Worm (Caenorhabditis elegans) whole organism, dauer: Measurements from ENCODE around the gene fipr-15.

Experiments
- unc-62 ChIP-seq: sonication (generic microtip); optimal IDR thresholded peaks from 2 replicates; lab custom pipeline; 2017; ENCODE audit warnings: missing biosample characterization, missing genetic modification reagents, missing genetic modification characterization

Gene fipr-15

ce11 chrIV:10880264-10880663, at the start of gene fipr-15:
TSS of gene fipr-15 (plus strand) at chrIV:10880564.
- no peak for TF ChIP-seq unc-62 (GFP tag; lab: Kevin White, UChicago)

ce11 chrIV:10832148-10832547, 48.2 kb upstream of the fipr-15 start, which contains the start of gene best-15:
TSS of gene best-15 (minus strand) at chrIV:10832248.
- TF ChIP-seq unc-62 (GFP tag; lab: Kevin White, UChicago) = no peak

- no peak for TF ChIP-seq unc-62 (GFP tag; lab: Kevin White, UChicago)
Observed at ce11 chrIV:10842232-10842631, 38.1 kb upstream of the fipr-15 start.

DNA sequence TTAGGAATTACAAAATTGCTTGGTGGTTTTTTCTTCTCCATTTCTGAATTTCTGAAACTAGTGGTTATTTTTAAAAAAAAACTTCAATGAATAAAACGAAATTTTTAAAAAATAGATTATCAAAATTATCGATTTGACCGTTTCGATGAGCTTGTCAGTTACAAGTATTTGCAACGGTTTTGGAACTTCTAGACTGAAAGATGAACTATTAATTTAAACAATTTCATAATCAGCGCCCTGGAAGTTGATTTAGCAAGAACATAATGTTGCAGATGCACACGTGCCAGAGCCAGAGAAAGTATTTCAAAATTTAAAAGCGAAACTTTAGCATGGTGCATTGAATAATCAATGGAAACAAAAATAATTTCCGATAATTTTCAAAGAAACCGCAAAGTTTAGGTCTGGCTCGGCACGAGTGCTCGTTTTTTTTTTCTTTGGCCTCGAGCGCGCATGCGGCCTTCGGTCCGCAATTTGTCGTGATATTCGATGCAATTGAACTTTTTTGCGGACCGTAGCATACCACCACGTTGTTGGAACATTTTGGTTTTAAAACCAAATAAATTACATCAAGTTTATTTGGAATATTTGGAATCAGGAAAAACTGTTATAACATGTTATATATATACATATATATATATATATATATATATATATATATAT, 37.5 kb upstream of the fipr-15 start, which contains the start of gene T11G6.5:
TSS of gene T11G6.5 (minus strand) at position 51 of the 660 bp plus-strand sequence.
- no peak for TF ChIP-seq unc-62 (GFP tag; lab: Kevin White, UChicago)

DNA sequence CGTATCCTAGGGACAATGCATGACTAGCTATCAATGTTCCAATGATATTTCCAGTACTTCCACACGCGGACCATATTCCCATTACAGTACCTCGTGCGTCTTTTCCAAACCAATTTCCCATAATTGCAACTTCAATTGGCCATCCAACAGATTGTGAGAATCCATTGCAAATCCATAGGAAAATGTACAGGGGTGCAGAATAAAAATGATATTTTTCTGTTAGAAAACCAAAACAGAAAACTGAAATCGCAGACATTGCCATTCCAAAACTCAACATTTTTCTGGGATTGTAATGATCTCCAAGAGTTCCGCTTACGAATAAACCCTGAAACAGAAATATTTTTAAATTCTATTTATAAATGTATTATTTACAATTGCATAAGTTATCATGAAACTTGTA, 29.2 kb upstream of the fipr-15 start:
- no peak for TF ChIP-seq unc-62 (GFP tag; lab: Kevin White, UChicago)

DNA sequence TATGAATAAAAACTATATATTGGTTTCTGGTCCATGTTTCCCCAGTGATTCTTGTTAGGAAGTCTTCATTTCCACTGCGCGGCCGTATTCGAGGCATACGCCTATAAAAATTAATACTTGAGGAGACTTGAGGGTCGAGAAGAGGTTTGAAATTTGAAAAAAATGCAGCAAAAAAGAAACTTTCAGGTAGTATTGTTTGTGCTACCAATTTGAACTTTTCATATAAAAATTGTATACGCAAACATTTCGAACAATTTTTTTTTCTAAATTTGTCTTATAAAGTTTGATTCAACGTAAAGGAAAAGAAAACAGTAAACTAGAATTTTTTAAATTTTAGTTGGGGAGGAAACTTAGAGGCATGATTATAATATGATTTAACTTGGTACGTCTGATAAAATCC, 28.5 kb upstream of the fipr-15 start, which contains the start of gene T11G6.4:
TSS of gene T11G6.4 (minus strand) at position 101 of the 400 bp plus-strand sequence.
- TF ChIP-seq unc-62 (GFP tag; lab: Kevin White, UChicago) = no peak

- TF ChIP-seq unc-62 (GFP tag; lab: Kevin White, UChicago) = no peak
Observed at ce11 chrIV:10852403-10852802, 28.0 kb upstream of the fipr-15 start.

DNA sequence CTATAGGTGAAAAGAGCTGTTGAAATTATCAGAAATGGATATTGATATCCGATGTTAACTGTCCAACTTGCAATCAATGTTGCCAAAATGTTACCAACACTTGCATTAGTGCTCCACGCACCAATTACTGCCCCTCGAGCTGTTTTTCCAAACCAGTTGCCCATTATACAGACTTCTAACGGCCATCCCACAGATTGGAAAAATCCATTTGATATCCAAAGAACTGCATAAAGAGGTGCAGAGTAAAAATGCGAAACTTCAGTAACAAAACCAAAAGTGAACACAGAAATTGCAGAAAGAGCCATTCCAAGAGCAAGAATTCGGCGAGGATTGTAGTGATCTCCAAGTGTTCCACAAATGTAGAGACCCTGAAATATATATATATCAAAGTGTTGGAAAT, 26.3 kb upstream of the fipr-15 start:
- no peak for TF ChIP-seq unc-62 (GFP tag; lab: Kevin White, UChicago)

DNA sequence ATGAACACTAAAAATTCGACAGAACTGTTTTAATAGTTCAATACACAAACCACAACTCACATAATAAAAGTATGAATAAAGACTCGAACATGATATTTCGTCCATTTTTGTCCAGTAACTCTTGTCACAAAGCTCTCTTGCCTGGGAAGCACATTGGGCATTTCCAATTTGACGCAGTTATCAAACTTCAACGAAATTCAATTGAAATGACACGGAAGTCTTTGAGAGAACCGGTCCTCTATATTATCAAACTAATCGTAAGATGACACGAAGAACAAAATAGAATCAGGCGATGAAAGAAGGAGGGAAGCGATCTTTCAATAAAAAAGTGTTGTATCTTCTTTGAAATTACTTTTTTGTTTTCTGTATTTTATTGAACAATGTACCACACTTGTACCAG, 25.3 kb upstream of the fipr-15 start, which contains the start of gene T11G6.3:
TSS of gene T11G6.3 (minus strand) at position 189 of the 400 bp plus-strand sequence.
- no peak for TF ChIP-seq unc-62 (GFP tag; lab: Kevin White, UChicago)

ce11 chrIV:10855946-10856345, 24.4 kb upstream of the fipr-15 start:
- TF ChIP-seq unc-62 (GFP tag; lab: Kevin White, UChicago) = no peak

DNA sequence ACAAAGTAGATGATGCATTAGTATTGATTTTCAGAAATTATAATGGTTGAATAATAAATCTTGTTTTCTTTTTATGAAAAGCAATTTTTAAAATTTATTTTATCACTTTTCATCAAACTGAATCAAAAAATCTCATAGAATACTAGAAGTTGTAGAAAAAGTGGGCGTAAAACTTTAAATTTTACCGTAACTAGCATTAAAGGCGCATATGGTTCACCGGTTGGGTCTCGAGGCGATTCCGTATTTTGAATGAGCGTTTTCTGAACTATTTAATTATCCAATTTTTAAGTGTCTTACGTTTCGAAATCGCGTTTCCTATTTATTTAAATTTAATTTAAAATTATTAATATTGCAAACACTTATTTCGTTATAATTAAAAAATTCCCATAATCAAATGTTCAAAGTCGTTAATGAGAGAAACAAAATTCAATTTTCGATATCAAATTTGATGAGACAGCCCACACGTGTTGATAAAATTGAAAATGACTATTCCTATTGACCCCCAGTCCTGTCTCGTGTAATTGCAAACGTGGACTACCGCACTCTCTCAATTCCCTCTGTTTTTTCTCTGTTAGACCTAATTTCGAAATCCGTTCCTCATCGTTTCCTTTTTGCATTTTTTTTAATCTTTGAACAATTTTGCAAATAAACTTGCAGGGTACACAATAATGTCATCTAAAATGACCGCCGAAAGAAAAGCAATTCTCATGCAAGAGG, 21.9 kb upstream of the fipr-15 start, which contains the start of the genes T11G6.2 and hars-1:
TSS of gene T11G6.2 (minus strand) at position 197 of the 717 bp plus-strand sequence.
TSS of gene hars-1 (plus strand) at position 658 of the 717 bp plus-strand sequence.
- TF ChIP-seq unc-62 (GFP tag; lab: Kevin White, UChicago) = no peak

ce11 chrIV:10861102-10861501, 19.3 kb upstream of the fipr-15 start, which contains the start of gene rbm-22:
TSS of gene rbm-22 (plus strand) at chrIV:10861402.
- TF ChIP-seq unc-62 (GFP tag; lab: Kevin White, UChicago) = no peak

DNA sequence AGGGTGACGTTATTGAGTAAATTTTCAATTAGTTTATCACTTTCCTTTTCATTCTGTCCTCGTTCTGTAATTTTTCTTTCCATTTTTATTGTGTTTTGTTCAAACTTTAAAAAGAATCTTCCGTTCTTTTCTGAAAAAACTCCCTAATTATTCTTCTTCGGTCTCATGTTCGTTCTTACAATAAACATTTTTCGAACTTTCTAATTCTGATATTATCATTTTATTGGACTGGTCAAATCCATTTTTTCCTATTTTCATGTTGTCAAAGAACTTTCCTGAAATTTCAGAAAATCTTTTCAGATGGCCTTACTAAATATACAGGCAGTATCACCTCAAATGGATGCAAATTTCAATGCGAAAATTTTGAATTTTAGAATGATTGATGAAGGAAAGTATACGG, 16.3 kb upstream of the fipr-15 start, which contains the start of gene nish-1:
TSS of gene nish-1 (plus strand) at position 301 of the 400 bp plus-strand sequence.
- TF ChIP-seq unc-62 (GFP tag; lab: Kevin White, UChicago) = no peak

- TF ChIP-seq unc-62 (GFP tag; lab: Kevin White, UChicago) = no peak
Observed at ce11 chrIV:10867370-10868146, 12.8 kb upstream of the fipr-15 start.

- no peak for TF ChIP-seq unc-62 (GFP tag; lab: Kevin White, UChicago)
Observed at ce11 chrIV:10868629-10869251, 11.6 kb upstream of the fipr-15 start, which contains the start of gene F13E9.11. TSS of gene F13E9.11 (minus strand) at chrIV:10869135.
